Worm (Caenorhabditis elegans) whole organism, young adult: ENCODE measurements around the gene set-2.

Source experiments
- atf-7 ChIP-seq: sonication (generic microtip); optimal IDR thresholded peaks from 2 replicates; lab custom pipeline; 2017; ENCODE audit warnings: mild to moderate bottlenecking, missing genetic modification characterization, missing compliant biosample characterization
- die-1 ChIP-seq: sonication (generic microtip); optimal IDR thresholded peaks from 2 replicates; lab custom pipeline; 2016; ENCODE audit warnings: missing genotype, mild to moderate bottlenecking, missing genetic modification characterization, missing compliant biosample characterization
- mes-4 ChIP-seq: sonication (generic microtip); optimal IDR thresholded peaks from 2 replicates; lab custom pipeline; 2016; ENCODE audit warnings: missing genotype, missing genetic modification characterization, missing compliant biosample characterization
- rec-8 ChIP-seq, 2 experiments: sonication (generic microtip); optimal IDR thresholded peaks; 2 replicates each; lab custom pipeline; 2016; ENCODE audit warnings: mild to moderate bottlenecking in 2 of 2, missing genetic modification characterization in 2 of 2, missing genetic modification reagents in 2 of 2, missing genotype in 2 of 2, missing biosample characterization in 1 of 2, missing compliant biosample characterization in 1 of 2, moderate library complexity in 1 of 2
- snpc-1.1 ChIP-seq: sonication (generic microtip); optimal IDR thresholded peaks from 2 replicates; lab custom pipeline; 2017; ENCODE audit warnings: missing genetic modification characterization, mild to moderate bottlenecking, missing compliant biosample characterization, antibody characterized with exemption, moderate library complexity, missing genotype, missing genetic modification reagents; ENCODE audit not compliant: insufficient read depth
- tbx-9 ChIP-seq: sonication (generic microtip); optimal IDR thresholded peaks from 2 replicates; lab custom pipeline; 2016; ENCODE audit warnings: borderline replicate concordance, missing genetic modification characterization, inconsistent platforms, missing compliant biosample characterization

DNA sequence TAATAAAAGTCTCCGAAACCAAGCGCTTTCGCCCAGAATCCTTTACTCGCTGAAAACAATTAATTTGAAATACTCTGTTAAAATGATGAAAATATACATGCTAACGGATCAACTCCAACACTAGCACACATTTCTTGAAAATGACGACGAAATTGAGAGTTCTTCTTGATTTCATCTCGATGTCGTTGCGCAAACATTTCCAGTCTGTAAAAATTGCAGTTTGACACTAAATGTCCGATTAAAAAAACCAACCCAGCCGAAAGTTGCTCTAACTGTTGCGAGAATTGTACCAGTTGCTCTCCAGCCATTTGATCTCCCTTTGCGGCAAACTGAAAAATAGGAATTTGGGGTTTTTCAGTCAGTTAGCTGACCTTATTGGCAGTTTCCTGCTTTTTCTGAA is 31.3 kb upstream of the set-2 start:
- TF ChIP-seq rec-8 (tag; optimal IDR thresholded peaks at IDR 0.05; lab: Kevin White, UChicago) (no peak), die-1 (no peak), tbx-9 (tag; lab: Kevin White, UChicago) (no peak), mes-4 (tag; lab: Kevin White, UChicago) (no peak), atf-7 (tag; lab: Kevin White, UChicago) (no peak), snpc-1.1 (tag; lab: Kevin White, UChicago) (no peak)
